Worm (Caenorhabditis elegans) whole organism, L1 larva: ENCODE results near the gene T01D3.6.

Experiments used
- C34B4.2 ChIP-seq: sonication (generic microtip); optimal IDR thresholded peaks from 2 replicates; lab custom pipeline; 2017; ENCODE audit warnings: mild to moderate bottlenecking, missing genetic modification characterization, missing compliant biosample characterization
- blmp-1 ChIP-seq: fragments of 150-350 bp; optimal IDR thresholded peaks from 2 replicates; lab custom pipeline; 2014; ENCODE audit warnings: missing biosample characterization, missing genetic modification characterization
- ces-1 ChIP-seq: fragments of 150-350 bp; optimal IDR thresholded peaks from 2 replicates; lab custom pipeline; 2014; ENCODE audit warnings: missing biosample characterization, missing genetic modification reagents, missing genetic modification characterization
- mep-1 ChIP-seq: fragments of 150-350 bp; optimal IDR thresholded peaks from 2 replicates; lab custom pipeline; 2014; ENCODE audit warnings: missing biosample characterization, missing genetic modification characterization

DNA sequence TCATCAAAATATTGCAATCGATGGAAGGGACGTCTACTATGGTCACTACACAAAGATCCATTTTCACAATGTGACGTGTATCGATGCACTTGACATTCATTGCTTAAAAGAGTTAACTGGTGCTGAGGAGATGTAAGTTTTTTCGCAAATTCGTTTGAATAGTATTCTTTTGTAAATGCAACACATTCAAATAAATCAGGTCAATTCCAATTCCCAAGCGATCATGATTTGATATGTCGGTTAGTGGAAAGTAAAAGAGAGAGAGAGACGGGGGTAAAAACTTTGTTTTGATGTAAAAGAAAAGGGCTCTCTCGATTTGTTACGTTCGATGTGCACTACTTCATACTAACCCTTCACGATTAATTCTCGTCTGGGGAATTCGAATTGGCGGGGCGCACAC, 26.3 kb upstream of the T01D3.6 start:
- TF ChIP-seq blmp-1 (tag; lab: Kevin White, UChicago): no peak
- no peak for TF ChIP-seq mep-1 (tag; lab: Kevin White, UChicago)
- TF ChIP-seq ces-1 (GFP tag; lab: Kevin White, UChicago): no peak
- TF ChIP-seq C34B4.2 (tag; lab: Kevin White, UChicago): no peak
